Worm (Caenorhabditis elegans): Measurements from ENCODE around the gene pir-2.

- TF ChIP-seq ztf-29 (GFP tag; IDR thresholded peaks at IDR 0.05) (no peak), med-1 (GFP tag; optimal IDR thresholded peaks at IDR 0.05; ENCODE audit: insufficient read depth) (no peak)
These were observed 31.1 kb upstream of the pir-2 start for ce11 chrIII:9474501-9474900.
